Fruit fly (Drosophila melanogaster): Measurements from ENCODE around the gene CG6664.
A peak's percentile ranks its signal among the peaks of the same experiment; 100 is the strongest.

CG6664 gene

dm6 chr3L:16981114-16981648 is 34.8 kb downstream of the CG6664 start (continued):
- TF ChIP-seq fd59A (GFP tag; optimal IDR thresholded peaks at IDR 0.05) (no peak), CG8119 (GFP tag; IDR thresholded peaks at IDR 0.05) (no peak), Met (GFP tag; optimal IDR thresholded peaks at IDR 0.05) (no peak), Hr38 (GFP tag; optimal IDR thresholded peaks at IDR 0.05) (no peak), acj6 (GFP tag; optimal IDR thresholded peaks at IDR 0.05) (no peak), CG7368 (GFP tag; optimal IDR thresholded peaks at IDR 0.05) (no peak), eg (GFP tag; IDR thresholded peaks at IDR 0.05) (no peak), Eip75B (GFP tag; optimal IDR thresholded peaks at IDR 0.05) (no peak), Gug (GFP tag; IDR thresholded peaks at IDR 0.05) (no peak), Eip93F (GFP tag; optimal IDR thresholded peaks at IDR 0.05) (peak; percentile 70), esn (GFP tag; optimal IDR thresholded peaks at IDR 0.05) (no peak), CG34406 (GFP tag; optimal IDR thresholded peaks at IDR 0.05) (no peak), CG3032 (tag; optimal IDR thresholded peaks at IDR 0.05) (no peak), Ets21C (GFP tag; optimal IDR thresholded peaks at IDR 0.05) (no peak), dsx (GFP tag; optimal IDR thresholded peaks at IDR 0.05; ENCODE audit: poor library complexity, severe bottlenecking) (no peak), Sox15 (GFP tag; optimal IDR thresholded peaks at IDR 0.05) (no peak), CG11902 (GFP tag; optimal IDR thresholded peaks at IDR 0.05) (no peak), achi (GFP tag; optimal IDR thresholded peaks at IDR 0.05) (no peak), CG6163 (GFP tag; IDR thresholded peaks at IDR 0.05) (0 out of 3 replicates have a peak, but pooled peaks have one; percentile 14), svp (GFP tag) (peak; percentile 74), CG8319 (GFP tag; optimal IDR thresholded peaks at IDR 0.05) (no peak), Hr39 (GFP tag; optimal IDR thresholded peaks at IDR 0.05) (no peak), CG6854 (GFP tag; optimal IDR thresholded peaks at IDR 0.05) (no peak)

DNA sequence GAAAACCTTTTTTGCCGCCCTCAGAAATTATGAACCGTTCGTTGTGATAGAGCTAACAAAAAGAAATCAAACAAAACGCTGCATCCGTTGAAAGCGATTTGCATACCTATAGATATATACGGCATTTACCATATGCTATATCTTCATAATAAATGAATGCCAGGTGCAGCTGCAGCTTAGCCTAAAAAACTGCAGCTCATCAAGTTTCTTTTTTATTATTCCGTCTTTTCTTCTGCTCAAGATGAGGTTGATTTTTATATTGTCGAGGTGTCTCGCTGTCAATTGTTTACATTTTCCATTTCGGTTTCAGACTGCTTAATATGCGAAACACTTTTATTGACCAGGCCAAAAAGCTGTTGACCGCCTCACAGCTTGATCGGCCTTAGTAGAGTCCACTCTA is 37.6 kb downstream of the CG6664 start:
- no peak for TF ChIP-seq fkh (GFP tag; optimal IDR thresholded peaks at IDR 0.05)
- no peak for TF ChIP-seq Sox15 (GFP tag; optimal IDR thresholded peaks at IDR 0.05)
- no peak for TF ChIP-seq CG6792 (GFP tag; optimal IDR thresholded peaks at IDR 0.05)
- no peak for TF ChIP-seq CG3919 (GFP tag; optimal IDR thresholded peaks at IDR 0.05)
- no peak for TF ChIP-seq Lpt (GFP tag; optimal IDR thresholded peaks at IDR 0.05)
- no peak for TF ChIP-seq Hr38 (GFP tag; optimal IDR thresholded peaks at IDR 0.05)
- no peak for TF ChIP-seq CG11762 (GFP tag; optimal IDR thresholded peaks at IDR 0.05; ENCODE audit: insufficient read depth)
- TF ChIP-seq Eip78C (GFP tag) = no peak

DNA sequence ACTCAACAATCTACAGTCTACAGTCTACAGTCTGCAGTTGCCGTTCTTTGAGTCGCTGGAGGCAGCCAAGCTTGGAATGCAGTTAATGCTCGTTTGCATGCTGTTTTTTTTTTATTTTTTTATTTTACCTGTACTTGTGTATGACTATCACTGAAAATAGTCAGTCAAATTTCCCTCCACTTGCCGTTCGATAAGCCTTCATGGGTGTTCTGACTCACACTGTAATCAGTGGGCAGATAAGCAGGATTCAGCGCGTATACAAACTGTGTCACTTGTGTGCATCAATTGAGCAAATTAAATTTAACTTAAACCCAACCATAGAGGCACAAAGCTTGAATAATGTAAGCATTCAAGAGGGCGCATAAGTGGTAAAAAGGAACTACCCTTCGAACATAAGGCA is 38.7 kb downstream of the CG6664 start:
- TF ChIP-seq CG11762 (GFP tag; optimal IDR thresholded peaks at IDR 0.05; ENCODE audit: insufficient read depth) = no peak

DNA sequence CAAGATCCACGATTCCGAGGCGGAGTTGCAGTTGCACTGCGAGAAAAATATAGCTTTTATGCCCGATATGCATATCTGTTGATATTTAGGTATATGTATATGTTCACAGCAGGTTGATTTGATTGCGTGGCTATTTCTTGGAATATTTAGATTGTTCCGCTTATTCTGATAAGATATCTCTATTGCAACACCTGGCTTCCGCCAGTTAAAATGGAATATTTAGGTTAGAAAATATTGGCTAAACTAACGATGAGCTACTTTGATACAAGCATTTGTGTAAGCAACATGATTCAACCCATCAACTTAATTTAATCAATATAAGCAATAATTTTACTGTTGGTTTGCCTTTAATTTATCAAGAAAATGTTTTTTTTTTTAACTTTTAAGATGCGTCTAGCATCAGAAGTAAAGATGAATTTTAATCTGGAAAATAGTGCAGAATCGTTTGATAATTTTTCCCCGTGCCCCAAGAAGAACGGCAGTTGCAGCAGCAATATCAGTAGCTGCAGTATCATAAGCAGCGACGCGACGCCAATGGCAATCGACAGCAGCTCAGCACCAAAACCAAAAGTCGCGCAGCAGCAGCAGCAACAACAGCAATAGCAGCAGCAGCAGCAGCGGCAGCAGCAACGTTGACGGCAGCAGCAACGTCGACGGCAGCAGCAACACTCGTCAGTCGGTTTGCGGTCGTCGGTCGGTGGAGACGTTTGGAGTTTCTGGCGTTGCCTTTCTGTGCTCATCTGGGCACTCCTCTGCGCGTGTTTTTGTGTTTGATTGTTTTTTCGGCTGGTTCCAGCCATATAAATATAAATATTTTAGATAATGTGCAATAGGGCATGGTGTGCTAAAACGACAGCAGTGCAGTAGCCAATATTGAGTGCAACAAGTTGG is 40.1 kb downstream of the CG6664 start:
- TF ChIP-seq CG8119 (GFP tag; IDR thresholded peaks at IDR 0.05) (peak; percentile 58; the same call in 1 of the 3 replicates), Hr4 (GFP tag; optimal IDR thresholded peaks at IDR 0.05) (peak; percentile 60), CG4318 (GFP tag; optimal IDR thresholded peaks at IDR 0.05) (peak; percentile 73), CG6276 (GFP tag; optimal IDR thresholded peaks at IDR 0.05) (peak; percentile 62), Smox (GFP tag; optimal IDR thresholded peaks at IDR 0.05) (peak; percentile 68), Sox15 (GFP tag; optimal IDR thresholded peaks at IDR 0.05) (peak; percentile 38), topi (GFP tag; optimal IDR thresholded peaks at IDR 0.05) (peak; percentile 84), dsx (GFP tag; optimal IDR thresholded peaks at IDR 0.05; ENCODE audit: poor library complexity, severe bottlenecking) (peak; percentile 4), CG9139 (GFP tag; optimal IDR thresholded peaks at IDR 0.05) (no peak), CG6792 (GFP tag; optimal IDR thresholded peaks at IDR 0.05) (peak; percentile 63), achi (GFP tag; optimal IDR thresholded peaks at IDR 0.05) (peak; percentile 69), Ets21C (GFP tag; optimal IDR thresholded peaks at IDR 0.05) (peak; percentile 66), Sox14 (GFP tag; optimal IDR thresholded peaks at IDR 0.05) (peak; percentile 78), Met (GFP tag; optimal IDR thresholded peaks at IDR 0.05) (peak; percentile 87), CG6808 (GFP tag; optimal IDR thresholded peaks at IDR 0.05) (peak; percentile 86), spab (GFP tag; optimal IDR thresholded peaks at IDR 0.05) (peak; percentile 70), CG16779 (tag; optimal IDR thresholded peaks at IDR 0.05) (no peak), fd59A (GFP tag; optimal IDR thresholded peaks at IDR 0.05) (peak; percentile 77), Ets96B (tag; optimal IDR thresholded peaks at IDR 0.05) (peak; percentile 62), CG1621 (tag; optimal IDR thresholded peaks at IDR 0.05) (peak; percentile 30), Eip93F (GFP tag; optimal IDR thresholded peaks at IDR 0.05) (no peak), CG8319 (GFP tag; optimal IDR thresholded peaks at IDR 0.05) (no peak), acj6 (GFP tag; optimal IDR thresholded peaks at IDR 0.05) (peak; percentile 71), eg (GFP tag; IDR thresholded peaks at IDR 0.05) (peak; percentile 42; the same call in 2 of the 3 replicates), cyc (GFP tag; optimal IDR thresholded peaks at IDR 0.05) (peak; percentile 66), CG31627 (GFP tag; optimal IDR thresholded peaks at IDR 0.05) (peak; percentile 78)

Measured in whole organism, prepupa.